Worm (Caenorhabditis elegans): Measurements from ENCODE around the gene srt-74.

Gene srt-74

ce11 chrV:14294396-14294795 lies 12.3 kb upstream of the srt-74 start, which contains the start of gene F14D7.9:
TSS of gene F14D7.9 (plus strand) at chrV:14294696.
- TF ChIP-seq elt-4 (tag; optimal IDR thresholded peaks at IDR 0.05) (no peak), nhr-11 (tag; optimal IDR thresholded peaks at IDR 0.05) (no peak), ceh-34 (tag; optimal IDR thresholded peaks at IDR 0.05) (no peak), pros-1 (tag; optimal IDR thresholded peaks at IDR 0.05) (no peak), ceh-30 (tag; optimal IDR thresholded peaks at IDR 0.05) (no peak), syd-9 (tag; optimal IDR thresholded peaks at IDR 0.05) (no peak), ceh-19 (GFP tag; optimal IDR thresholded peaks at IDR 0.05) (no peak), ceh-31 (tag; optimal IDR thresholded peaks at IDR 0.05) (no peak), ets-4 (tag; optimal IDR thresholded peaks at IDR 0.05) (no peak), T23F11.4 (GFP tag; optimal IDR thresholded peaks at IDR 0.05) (no peak), pag-3 (tag; optimal IDR thresholded peaks at IDR 0.05; ENCODE audit: borderline replicate concordance) (no peak), lim-6 (tag; optimal IDR thresholded peaks at IDR 0.05) (no peak), lin-11 (tag; optimal IDR thresholded peaks at IDR 0.05) (no peak), elt-2 (tag; optimal IDR thresholded peaks at IDR 0.05) (no peak), sdc-2 (tag; optimal IDR thresholded peaks at IDR 0.05) (no peak), ceh-14 (tag; optimal IDR thresholded peaks at IDR 0.05) (no peak), madf-2 (tag; optimal IDR thresholded peaks at IDR 0.05) (no peak), C38D4.7 (GFP tag; optimal IDR thresholded peaks at IDR 0.05) (no peak), pax-1 (tag; optimal IDR thresholded peaks at IDR 0.05) (no peak), unc-3 (GFP tag; conservative IDR thresholded peaks at IDR 0.05) (no peak), unc-3 (tag; optimal IDR thresholded peaks at IDR 0.05) (no peak)

- TF ChIP-seq K09A11.1 (tag; optimal IDR thresholded peaks at IDR 0.05; ENCODE audit: insufficient read depth) (no peak), pros-1 (tag; optimal IDR thresholded peaks at IDR 0.05) (no peak), odd-2 (tag; optimal IDR thresholded peaks at IDR 0.05) (no peak)
Measured at ce11 chrV:14293667-14294194, 11.6 kb upstream of the srt-74 start, which contains the start of gene F14D7.2. TSS of gene F14D7.2 (minus strand) at chrV:14293717.

- TF ChIP-seq C08G9.2 (tag; optimal IDR thresholded peaks at IDR 0.05) (no peak), K09A11.1 (tag; optimal IDR thresholded peaks at IDR 0.05; ENCODE audit: insufficient read depth) (no peak), dve-1 (tag; optimal IDR thresholded peaks at IDR 0.05) (no peak), ceh-48 (tag; optimal IDR thresholded peaks at IDR 0.05) (no peak), pqm-1 (tag; optimal IDR thresholded peaks at IDR 0.05) (no peak), hlh-15 (tag; optimal IDR thresholded peaks at IDR 0.05) (no peak), elt-4 (tag; optimal IDR thresholded peaks at IDR 0.05) (no peak), ztf-16 (tag; optimal IDR thresholded peaks at IDR 0.05) (no peak), hlh-8 (tag; optimal IDR thresholded peaks at IDR 0.05) (no peak), elt-2 (tag; optimal IDR thresholded peaks at IDR 0.05) (no peak), hlh-30 (tag; optimal IDR thresholded peaks at IDR 0.05; ENCODE audit: insufficient read depth) (no peak), ceh-34 (tag; optimal IDR thresholded peaks at IDR 0.05) (no peak), pax-1 (tag; optimal IDR thresholded peaks at IDR 0.05) (no peak), lim-6 (tag; optimal IDR thresholded peaks at IDR 0.05) (no peak), ref-2 (tag; optimal IDR thresholded peaks at IDR 0.05) (no peak)
Measured at ce11 chrV:14290636-14291035, 8.5 kb upstream of the srt-74 start, which contains the start of gene F14D7.18. TSS of gene F14D7.18 (minus strand) at chrV:14290736.

DNA sequence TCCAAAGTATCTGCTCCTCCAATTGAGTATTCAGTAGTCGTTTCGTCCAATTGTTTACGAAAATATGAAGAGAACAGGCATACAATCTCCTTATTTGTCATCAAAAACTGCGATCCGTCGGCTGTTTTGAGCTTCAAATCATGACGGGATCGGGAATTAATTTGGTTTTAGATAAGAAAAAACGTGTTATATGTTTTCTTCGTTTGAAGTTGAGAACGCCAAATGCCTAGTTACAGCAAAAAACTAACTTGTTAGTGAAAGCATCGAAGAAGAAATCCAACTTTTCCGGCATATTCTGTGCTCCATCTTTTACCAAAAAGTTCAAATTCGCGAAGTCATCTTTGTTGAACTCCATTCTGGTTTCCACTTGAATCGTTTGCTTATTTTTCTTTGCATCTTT lies 7.2 kb upstream of the srt-74 start, which contains the start of gene F14D7.1:
F14D7.1 (minus strand) TSS at position 101 of the 400 bp plus-strand sequence.
- no peak for TF ChIP-seq elt-2 (tag; optimal IDR thresholded peaks at IDR 0.05)
- TF ChIP-seq fax-1 (tag; optimal IDR thresholded peaks at IDR 0.05): no peak
- no peak for TF ChIP-seq npax-4 (tag; optimal IDR thresholded peaks at IDR 0.05)
- no peak for TF ChIP-seq hlh-6 (tag; optimal IDR thresholded peaks at IDR 0.05)
- TF ChIP-seq pqm-1 (tag; optimal IDR thresholded peaks at IDR 0.05): no peak
- no peak for TF ChIP-seq ztf-16 (tag; optimal IDR thresholded peaks at IDR 0.05)

Measured in whole organism, late embryonic.